Fruit fly (Drosophila melanogaster) S2 (cell line): ENCODE data around the gene Vha36-3.

Experiments
- CG8478 ChIP-seq: fragments of >200 bp; optimal IDR thresholded peaks from 2 replicates; lab custom pipeline; 2018
- CTCF ChIP-seq, 2 experiments: fragments of >200 bp; optimal IDR thresholded peaks; 2 replicates each; lab custom pipeline; 2018

- TF ChIP-seq CG8478 (lab: Kevin White, UChicago) (no peak), CTCF (optimal IDR thresholded peaks at IDR 0.05; lab: Kevin White, UChicago) (no peak)
Measured at dm6 chrX:2593753-2594096, 13.4 kb upstream of the Vha36-3 start.
